Fruit fly (Drosophila melanogaster) whole organism, embryonic: Measurements from ENCODE around the gene CG14395.

Experiments
- crp ChIP-seq, 2 experiments: fragments of 200-800 bp; sonication (Bioruptor generic); optimal IDR thresholded peaks; 2 replicates in 1 of 2; 3 replicates in 1 of 2; lab custom pipeline; 2017; ENCODE audit warnings: missing biosample characterization in 2 of 2, missing genetic modification characterization in 2 of 2, mild to moderate bottlenecking in 1 of 2, moderate library complexity in 1 of 2
- dan ChIP-seq: fragments of 200-800 bp; sonication (Bioruptor generic); IDR thresholded peaks from 2 replicates; pipeline ENCODE4 v1.3.6; 2022; ENCODE audit warnings: missing biosample characterization, missing genetic modification characterization
- mirr ChIP-seq: fragments of 200-800 bp; sonication (Bioruptor generic); optimal IDR thresholded peaks from 3 replicates; lab custom pipeline; 2018; ENCODE audit warnings: missing biosample characterization, mild to moderate bottlenecking, missing genetic modification characterization

dm6 chr3R:12697022-12697421, 34.4 kb downstream of the CG14395 start, which contains the start of gene Past1:
- TF ChIP-seq mirr (GFP tag; lab: Kevin White, UChicago) (no peak), crp (GFP tag; optimal IDR thresholded peaks at IDR 0.05; lab: Kevin White, UChicago) (no peak), dan (GFP tag; lab: Robert Waterston, UW) (no peak)
